Worm (Caenorhabditis elegans) whole organism, L4/young adult: ENCODE data around the gene H42K12.3.
A peak's percentile ranks its signal among the peaks of the same experiment; 100 is the strongest.

Experiments used
- W03F9.2 ChIP-seq: fragments of 150-350 bp; optimal IDR thresholded peaks from 2 replicates; lab custom pipeline; 2014; ENCODE audit warnings: missing biosample characterization, missing genetic modification characterization
- dao-5 ChIP-seq: sonication (generic microtip); optimal IDR thresholded peaks from 2 replicates; lab custom pipeline; 2016; ENCODE audit warnings: missing genotype, missing genetic modification characterization, moderate library complexity, missing compliant biosample characterization
- him-1 ChIP-seq: sonication (generic microtip); optimal IDR thresholded peaks from 2 replicates; lab custom pipeline; 2016; ENCODE audit warnings: missing genotype, missing genetic modification reagents, missing genetic modification characterization, missing compliant biosample characterization

H42K12.3 gene

DNA sequence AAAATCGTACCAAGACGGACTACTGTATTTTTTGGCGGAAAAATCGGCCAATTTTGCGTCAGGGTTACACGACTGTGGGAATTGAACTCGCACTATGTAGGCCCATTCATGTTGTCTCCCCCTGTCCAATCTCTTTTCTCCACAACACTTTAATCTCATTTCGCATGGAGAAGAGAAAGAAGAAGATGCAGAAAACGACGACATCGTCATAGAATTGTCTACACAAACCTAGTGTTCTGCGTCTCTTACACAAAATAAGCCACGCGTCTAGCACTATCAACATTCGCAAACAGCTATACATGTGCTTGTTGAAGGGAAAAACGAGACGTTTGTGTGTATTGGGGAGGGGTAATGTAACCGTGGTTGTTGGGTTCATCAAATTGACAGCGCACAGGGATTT lies 11.8 kb downstream of the H42K12.3 start:
- TF ChIP-seq him-1 (tag; lab: Kevin White, UChicago) (peak; percentile 61), W03F9.2 (tag; lab: Kevin White, UChicago) (peak; percentile 51), dao-5 (tag; lab: Kevin White, UChicago) (no peak)

DNA sequence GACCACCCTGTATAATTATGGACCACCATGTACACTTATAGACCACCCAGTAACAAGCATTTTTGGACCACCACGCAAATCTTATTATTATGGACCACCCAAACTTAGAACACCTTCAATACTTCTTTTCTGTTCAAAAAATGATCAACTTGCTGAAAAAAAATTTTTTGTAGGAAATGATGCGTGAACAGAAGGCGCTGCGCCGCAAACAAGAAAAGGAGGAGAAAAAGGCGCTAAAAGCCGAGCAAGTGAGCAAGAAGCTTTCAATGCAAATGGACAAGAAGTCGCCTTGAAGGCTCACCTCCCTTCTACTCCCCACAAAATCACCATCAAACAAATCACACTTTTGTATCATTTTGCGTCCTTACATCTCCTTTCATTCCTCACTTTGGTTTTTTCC lies 16.0 kb downstream of the H42K12.3 start:
- TF ChIP-seq him-1 (tag; lab: Kevin White, UChicago), result no peak
- no peak for TF ChIP-seq dao-5 (tag; lab: Kevin White, UChicago)

DNA sequence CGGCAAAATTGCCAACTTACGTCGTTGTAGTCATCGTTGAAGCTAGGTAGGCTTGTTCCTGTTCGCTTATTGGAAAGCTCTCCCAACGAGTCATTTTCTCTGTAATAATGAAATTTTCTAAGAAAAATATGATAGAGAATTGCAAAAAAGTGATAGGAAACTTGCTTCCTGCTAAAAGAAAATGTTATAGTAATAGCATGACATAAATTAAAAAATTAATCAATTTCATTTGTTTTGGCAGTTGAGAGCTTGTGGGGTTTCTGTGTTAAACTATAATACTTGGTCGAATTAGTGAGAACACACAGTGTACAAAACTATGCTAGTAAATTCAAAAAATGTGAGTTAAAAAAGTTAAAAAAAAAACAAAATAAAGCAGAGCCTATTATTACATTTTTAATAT lies 18.7 kb downstream of the H42K12.3 start, which contains the start of gene F21E9.2:
F21E9.2 (minus strand) TSS at position 101 of the 400 bp plus-strand sequence.
- TF ChIP-seq W03F9.2 (tag; lab: Kevin White, UChicago) (no peak), dao-5 (tag; lab: Kevin White, UChicago) (no peak), him-1 (tag; lab: Kevin White, UChicago) (no peak)

DNA sequence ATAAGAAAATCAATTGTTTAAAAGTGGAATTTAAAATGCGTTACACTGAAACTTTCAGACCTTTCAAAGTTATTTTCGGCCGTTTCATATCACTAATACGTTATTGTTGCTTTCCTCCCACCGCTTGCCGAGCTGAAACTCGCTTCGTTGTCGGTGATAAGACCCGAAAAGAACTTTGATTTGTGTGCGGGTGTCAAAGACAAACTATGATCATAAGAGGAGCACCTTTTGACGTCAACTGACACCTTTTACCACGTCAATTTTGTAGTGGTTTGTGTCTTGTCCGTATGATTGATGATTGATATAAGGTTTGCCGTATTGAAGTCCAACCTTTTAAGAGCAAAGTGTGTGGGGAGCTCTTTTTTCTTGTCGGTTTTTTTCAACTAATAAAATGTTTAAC lies 25.8 kb downstream of the H42K12.3 start, which contains the start of gene ttr-37:
ttr-37 (minus strand) TSS at position 167 of the 400 bp plus-strand sequence.
- TF ChIP-seq dao-5 (tag; lab: Kevin White, UChicago) (no peak), him-1 (tag; lab: Kevin White, UChicago) (no peak), W03F9.2 (tag; lab: Kevin White, UChicago) (no peak)

DNA sequence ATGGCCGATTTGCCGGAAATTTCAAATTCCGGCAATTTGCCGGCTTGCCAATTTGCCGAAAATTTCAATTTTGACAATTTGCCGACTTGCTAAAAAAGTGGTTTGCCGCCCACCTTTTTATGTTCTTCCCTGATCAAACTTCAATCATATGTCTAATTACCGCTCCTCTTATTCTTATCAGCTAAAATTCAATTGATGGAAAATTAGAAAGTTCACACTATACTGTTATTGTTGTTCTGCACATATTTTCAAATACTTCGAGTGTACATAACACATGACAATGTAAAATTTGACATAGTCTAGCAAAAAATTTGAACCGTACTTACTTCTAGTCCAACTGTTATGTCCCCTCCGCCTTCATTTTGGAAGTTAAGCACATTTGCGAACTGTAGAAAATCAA lies 26.6 kb downstream of the H42K12.3 start:
- TF ChIP-seq W03F9.2 (tag; lab: Kevin White, UChicago) (no peak), dao-5 (tag; lab: Kevin White, UChicago) (no peak), him-1 (tag; lab: Kevin White, UChicago) (no peak)

DNA sequence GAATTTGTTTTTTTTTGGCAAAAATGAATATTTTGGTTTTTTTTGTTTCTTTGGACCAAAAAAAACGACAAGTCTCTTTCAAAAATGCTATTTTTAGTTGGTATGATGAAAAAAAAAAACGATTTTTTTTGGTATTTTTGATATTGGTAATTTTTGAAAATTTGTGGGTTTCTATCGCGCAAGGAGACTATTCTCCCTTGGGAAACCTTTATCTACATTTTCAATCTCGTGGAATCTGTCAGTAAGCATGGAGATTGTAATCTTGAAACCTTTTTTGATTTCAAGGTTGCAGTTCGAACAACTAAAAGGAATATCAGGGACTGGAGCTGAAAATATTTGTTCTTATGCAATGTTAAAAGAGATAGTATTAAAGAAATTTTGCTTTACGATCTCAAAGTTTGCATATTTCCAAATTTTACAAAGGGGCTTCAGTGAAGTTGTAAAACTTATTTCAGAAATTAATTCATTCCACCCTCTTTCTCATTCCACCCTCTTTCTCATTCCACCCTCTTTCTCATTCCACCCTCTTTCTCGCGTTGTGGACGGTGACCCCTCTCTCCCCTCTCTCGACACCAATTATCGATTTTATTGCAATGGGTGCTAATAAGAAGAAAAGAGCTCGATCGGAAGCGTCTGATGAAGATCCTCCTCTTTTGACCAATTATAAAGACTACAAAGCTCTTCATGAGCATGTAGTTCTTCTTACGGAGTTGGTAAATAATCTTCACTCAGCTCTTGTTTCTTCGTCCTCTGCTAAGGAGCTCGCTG lies 27.9 kb downstream of the H42K12.3 start:
- TF ChIP-seq him-1 (tag; lab: Kevin White, UChicago) (no peak), dao-5 (tag; lab: Kevin White, UChicago) (no peak), W03F9.2 (tag; lab: Kevin White, UChicago) (no peak)

DNA sequence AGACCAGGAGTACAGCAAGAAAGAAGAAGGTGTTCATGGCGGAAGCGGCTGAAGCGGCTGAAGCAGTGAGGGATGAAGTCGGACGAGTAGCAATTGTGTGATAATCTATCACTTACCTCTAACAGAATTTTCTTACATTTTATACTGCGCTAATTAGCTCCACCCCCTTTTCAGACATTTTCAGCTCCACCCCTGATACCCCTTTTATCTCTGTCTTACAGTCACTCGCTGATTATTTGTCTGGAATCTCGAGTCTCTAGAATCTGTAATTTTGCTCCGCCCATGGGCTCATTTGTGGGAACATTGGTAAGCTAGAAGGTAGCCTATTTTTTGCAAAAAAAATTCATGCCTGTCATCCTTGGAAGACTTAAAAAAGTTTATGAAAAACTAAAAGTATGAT lies 33.1 kb downstream of the H42K12.3 start, which contains the start of gene ins-39:
ins-39 (minus strand) TSS at position 101 of the 400 bp plus-strand sequence.
- TF ChIP-seq him-1 (tag; lab: Kevin White, UChicago) (no peak), W03F9.2 (tag; lab: Kevin White, UChicago) (no peak), dao-5 (tag; lab: Kevin White, UChicago) (no peak)

DNA sequence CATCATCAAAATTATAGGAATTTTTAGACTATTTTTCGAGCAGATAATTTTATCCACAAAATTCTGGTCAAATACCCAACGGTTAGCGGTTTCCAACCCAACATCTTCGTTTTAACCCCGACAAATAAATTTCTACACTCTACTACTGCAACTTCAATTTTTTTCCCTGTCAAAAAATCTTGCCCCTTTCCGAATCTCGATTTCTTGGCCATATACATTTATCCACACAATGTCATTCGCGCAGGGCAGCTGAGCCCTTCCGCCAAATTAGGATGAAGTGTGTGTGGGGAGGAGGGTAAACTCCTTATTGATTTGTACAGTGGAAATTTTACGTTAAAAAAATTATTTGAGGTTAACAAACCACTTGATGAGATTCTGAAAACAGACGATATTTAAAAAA lies 33.6 kb downstream of the H42K12.3 start:
- TF ChIP-seq dao-5 (tag; lab: Kevin White, UChicago) (peak; percentile 86), him-1 (tag; lab: Kevin White, UChicago) (peak; percentile 98), W03F9.2 (tag; lab: Kevin White, UChicago) (peak; percentile 96)

DNA sequence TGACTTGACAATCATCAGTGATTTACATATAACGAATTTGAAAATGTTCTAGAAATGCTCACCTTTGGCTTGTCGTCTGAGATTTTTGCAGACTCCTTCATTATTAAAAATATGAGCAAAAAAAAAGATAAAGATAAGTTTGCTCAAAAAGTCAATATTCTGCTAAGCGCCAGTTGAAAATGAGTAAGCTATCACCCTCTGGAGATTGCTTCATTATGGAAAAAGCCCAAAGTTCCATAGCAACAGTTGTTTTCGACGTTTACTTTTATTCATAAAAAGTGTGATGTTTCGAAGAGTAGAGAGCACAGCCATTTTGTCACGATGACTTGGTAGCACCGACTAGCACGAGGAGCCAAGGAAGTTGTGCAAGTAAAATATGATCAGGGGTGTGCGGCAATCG lies 47.1 kb downstream of the H42K12.3 start, which contains the start of gene F56C3.3:
F56C3.3 (minus strand) TSS at position 101 of the 400 bp plus-strand sequence.
- TF ChIP-seq dao-5 (tag; lab: Kevin White, UChicago), result no peak
- TF ChIP-seq him-1 (tag; lab: Kevin White, UChicago), result no peak
- no peak for TF ChIP-seq W03F9.2 (tag; lab: Kevin White, UChicago)

DNA sequence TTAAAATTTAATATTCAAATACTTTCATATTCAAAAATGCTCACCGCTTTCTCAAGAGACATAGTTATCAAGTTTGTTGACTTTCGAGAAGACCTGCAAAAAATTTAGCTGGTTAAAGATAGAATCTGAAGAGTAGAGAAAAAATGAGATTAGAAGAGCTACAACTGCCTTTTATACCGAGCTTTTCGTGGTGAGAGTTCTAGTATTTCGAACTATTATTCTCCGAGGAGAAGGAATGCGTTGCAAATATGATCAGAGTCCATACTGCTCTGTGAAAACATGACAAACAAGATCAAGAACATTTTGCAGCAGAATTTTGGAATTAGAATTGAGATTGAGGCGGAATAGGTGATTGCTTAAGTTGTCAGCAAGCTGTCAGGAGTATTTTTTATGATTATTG lies 49.4 kb downstream of the H42K12.3 start, which contains the start of gene F56C3.4:
F56C3.4 (minus strand) TSS at position 101 of the 400 bp plus-strand sequence.
- TF ChIP-seq W03F9.2 (tag; lab: Kevin White, UChicago), result no peak
- TF ChIP-seq dao-5 (tag; lab: Kevin White, UChicago), result no peak
- TF ChIP-seq him-1 (tag; lab: Kevin White, UChicago), result no peak
